Worm (Caenorhabditis elegans) whole organism, midembryonic: ENCODE data around the gene frm-7.

Experiments
- T22C8.4 ChIP-seq: fragments of 200-800 bp; sonication (Bioruptor generic); IDR thresholded peaks from 2 replicates; pipeline ENCODE4 v1.3.6; 2022; ENCODE audit warnings: missing genetic modification characterization, missing compliant biosample characterization
- cog-1 ChIP-seq: sonication (generic microtip); optimal IDR thresholded peaks from 2 replicates; lab custom pipeline; 2016; ENCODE audit warnings: missing genetic modification characterization, missing compliant biosample characterization
- flt-1 ChIP-seq: fragments of 200-800 bp; sonication (Bioruptor generic); IDR thresholded peaks from 2 replicates; pipeline ENCODE4 v1.3.6; 2022; ENCODE audit warnings: missing genetic modification characterization, missing compliant biosample characterization
- klf-2 ChIP-seq: fragments of 200-800 bp; sonication (Bioruptor generic); conservative IDR thresholded peaks from 2 replicates; pipeline ENCODE4 v1.3.6; 2022; ENCODE audit warnings: missing genetic modification reagents, missing genetic modification characterization, missing compliant biosample characterization
- med-1 ChIP-seq: sonication (generic microtip); optimal IDR thresholded peaks from 2 replicates; lab custom pipeline; 2017; ENCODE audit warnings: missing genetic modification characterization, mild to moderate bottlenecking, missing compliant biosample characterization, antibody characterized with exemption, missing genetic modification reagents; ENCODE audit not compliant: insufficient read depth
- ref-1 ChIP-seq: fragments of 200-800 bp; sonication (Bioruptor generic); conservative IDR thresholded peaks from 2 replicates; pipeline ENCODE4 v1.3.6; 2022; ENCODE audit warnings: missing genetic modification reagents, missing genetic modification characterization, missing compliant biosample characterization
- tab-1 ChIP-seq: fragments of 200-800 bp; sonication (Bioruptor generic); IDR thresholded peaks from 2 replicates; pipeline ENCODE4 v1.3.6; 2022; ENCODE audit warnings: missing genetic modification characterization, missing compliant biosample characterization
- ztf-23 ChIP-seq: fragments of 200-800 bp; sonication (Bioruptor generic); IDR thresholded peaks from 2 replicates; pipeline ENCODE4 v1.3.6; 2022; ENCODE audit warnings: missing genetic modification reagents, missing genetic modification characterization, missing compliant biosample characterization
- ztf-29 ChIP-seq: fragments of 200-800 bp; sonication (Bioruptor generic); IDR thresholded peaks from 2 replicates; pipeline ENCODE4 v1.3.6; 2022; ENCODE audit warnings: missing genetic modification reagents, missing genetic modification characterization, missing compliant biosample characterization

The frm-7 gene

DNA sequence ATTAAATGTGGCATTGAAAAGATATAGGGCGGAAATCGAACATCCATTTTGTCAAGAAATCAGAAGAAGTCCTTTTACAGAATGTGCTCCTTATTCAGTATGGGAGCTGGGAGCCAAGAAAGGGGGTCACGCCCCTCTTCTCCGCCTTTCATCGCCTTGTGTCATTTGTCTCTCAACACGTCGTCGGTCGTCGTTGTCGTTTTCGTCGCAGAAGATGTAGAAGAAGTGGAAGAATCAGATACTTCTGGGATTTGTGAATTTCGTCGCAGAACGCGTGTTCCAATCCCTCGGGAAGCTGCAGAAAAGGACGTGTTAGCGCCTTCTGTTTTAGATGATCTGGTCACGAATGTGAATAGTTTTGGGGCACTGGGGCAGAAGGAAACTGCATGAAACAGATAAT lies 25.3 kb upstream of the frm-7 start, which contains the start of gene bnc-1:
TSS of gene bnc-1 (minus strand) at position 101 of the 400 bp plus-strand sequence.
- TF ChIP-seq ref-1 (no peak), tab-1 (GFP tag; lab: Robert Waterston, UW) (no peak), ztf-23 (GFP tag; lab: Robert Waterston, UW) (no peak), klf-2 (no peak), flt-1 (no peak)

DNA sequence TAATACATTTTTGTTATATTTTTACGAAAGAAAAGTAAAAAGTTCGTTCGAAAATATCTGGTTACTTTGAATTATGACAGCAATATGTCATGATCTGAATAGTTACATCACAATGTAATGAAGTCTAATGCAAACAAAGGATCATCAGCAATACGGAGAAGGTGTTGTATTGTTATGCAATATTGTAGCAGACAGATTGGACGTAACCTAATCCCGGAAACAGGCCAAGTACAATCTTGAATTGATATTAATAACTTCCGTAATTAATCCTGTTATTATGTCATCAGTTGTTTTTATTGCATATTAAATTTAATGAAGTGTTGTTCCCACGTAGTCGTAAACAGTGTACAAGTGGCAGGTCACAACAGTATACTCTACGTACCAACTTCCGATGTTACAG lies 20.8 kb upstream of the frm-7 start:
- TF ChIP-seq tab-1 (GFP tag; lab: Robert Waterston, UW) (no peak), flt-1 (no peak), ref-1 (no peak), T22C8.4 (GFP tag; lab: Robert Waterston, UW) (no peak), cog-1 (tag; lab: Kevin White, UChicago) (no peak), klf-2 (no peak)

DNA sequence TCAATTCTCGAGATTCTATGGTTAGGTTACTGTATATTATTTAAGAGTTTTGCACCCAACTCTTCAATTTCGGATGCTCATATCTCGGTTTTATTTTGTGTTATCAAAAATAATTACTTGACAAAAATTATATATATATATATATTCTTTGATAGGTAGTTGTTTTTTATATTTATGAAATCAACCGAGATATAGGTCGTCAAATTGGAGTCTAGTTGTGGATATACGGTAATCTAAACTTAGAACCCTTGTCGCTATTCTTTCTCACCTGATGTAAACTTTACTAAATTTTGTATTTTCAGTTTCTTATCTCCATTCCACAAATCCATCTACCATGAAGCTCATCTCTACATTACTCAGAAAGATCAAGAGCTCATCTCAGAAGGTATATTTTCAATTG lies 19.1 kb upstream of the frm-7 start, which contains the start of gene F55C5.10:
TSS of gene F55C5.10 (plus strand) at position 301 of the 400 bp plus-strand sequence.
- TF ChIP-seq klf-2 (no peak), ref-1 (no peak), flt-1 (no peak), ztf-29 (GFP tag; lab: Robert Waterston, UW) (no peak), cog-1 (tag; lab: Kevin White, UChicago) (no peak), ztf-23 (GFP tag; lab: Robert Waterston, UW) (no peak), med-1 (GFP tag; lab: Kevin White, UChicago) (no peak), T22C8.4 (GFP tag; lab: Robert Waterston, UW) (no peak), tab-1 (GFP tag; lab: Robert Waterston, UW) (no peak)

DNA sequence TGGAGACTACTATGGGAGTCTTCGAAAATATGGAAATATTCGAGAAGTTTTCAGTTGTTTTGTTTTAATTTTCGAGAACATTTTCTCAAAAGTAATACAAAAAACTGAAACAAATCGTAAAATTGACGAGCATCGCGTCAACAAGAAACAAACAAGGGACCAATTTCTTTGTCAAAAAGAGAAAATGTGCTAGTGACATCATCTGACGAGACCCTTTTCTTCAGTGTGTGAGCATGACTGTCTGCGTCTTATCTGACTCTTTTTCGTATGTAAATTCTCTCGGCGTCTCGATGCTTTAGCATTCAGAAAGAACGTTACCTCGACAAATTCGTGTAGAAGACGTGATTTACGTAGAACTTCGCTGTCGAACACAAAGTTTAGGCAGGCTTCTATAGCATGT lies 14.6 kb upstream of the frm-7 start:
- TF ChIP-seq med-1 (GFP tag; lab: Kevin White, UChicago) (no peak), tab-1 (GFP tag; lab: Robert Waterston, UW) (no peak), ztf-29 (GFP tag; lab: Robert Waterston, UW) (no peak), ztf-23 (GFP tag; lab: Robert Waterston, UW) (no peak), T22C8.4 (GFP tag; lab: Robert Waterston, UW) (no peak), klf-2 (no peak), ref-1 (no peak), flt-1 (no peak), cog-1 (tag; lab: Kevin White, UChicago) (no peak)

DNA sequence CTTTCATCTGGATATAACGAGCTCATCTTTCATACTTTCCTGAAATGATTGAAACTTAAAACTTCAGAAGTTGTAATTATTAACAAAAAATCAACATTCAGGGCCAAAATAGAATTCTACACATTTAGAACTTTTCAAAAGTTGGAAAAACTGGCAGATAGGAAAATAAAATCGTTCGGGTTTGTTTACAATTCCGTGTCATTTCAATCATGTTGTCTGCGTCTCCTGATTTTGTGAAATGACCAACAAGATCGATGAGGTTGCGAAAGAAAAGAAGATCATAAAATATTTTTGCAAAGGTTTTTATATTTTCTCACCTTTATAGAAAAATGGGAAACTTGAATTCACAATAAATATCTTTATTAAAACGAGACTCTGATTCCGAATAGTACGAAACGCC lies 13.7 kb upstream of the frm-7 start, which contains the start of gene rskd-1:
TSS of gene rskd-1 (minus strand) at position 39 of the 400 bp plus-strand sequence.
- TF ChIP-seq tab-1 (GFP tag; lab: Robert Waterston, UW): no peak
- TF ChIP-seq ztf-29 (GFP tag; lab: Robert Waterston, UW): no peak
- TF ChIP-seq T22C8.4 (GFP tag; lab: Robert Waterston, UW): no peak
- no peak for TF ChIP-seq ztf-23 (GFP tag; lab: Robert Waterston, UW)
- no peak for TF ChIP-seq ref-1
- no peak for TF ChIP-seq cog-1 (tag; lab: Kevin White, UChicago)
- TF ChIP-seq flt-1: no peak
- no peak for TF ChIP-seq klf-2
- TF ChIP-seq med-1 (GFP tag; lab: Kevin White, UChicago): no peak

DNA sequence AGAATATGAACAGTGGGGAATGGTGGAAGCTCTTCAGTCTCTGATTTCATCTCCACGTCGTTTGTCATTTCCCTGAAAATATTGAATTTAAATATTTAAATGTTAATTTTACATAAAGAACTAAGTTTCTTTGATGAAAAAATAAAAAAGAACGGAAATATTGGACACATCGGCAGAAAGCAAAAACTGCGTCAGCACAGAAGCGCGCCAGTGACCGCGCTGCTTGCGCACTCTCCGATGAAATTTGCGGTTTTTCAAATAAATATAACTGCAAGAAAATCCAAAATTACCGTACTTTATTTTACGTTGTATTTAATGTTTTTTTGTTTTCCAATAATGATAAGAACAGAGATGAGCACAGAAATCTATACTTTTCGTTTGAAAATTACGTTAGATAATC lies 10.7 kb upstream of the frm-7 start, which contains the start of the genes srpa-68 and srh-16:
TSS of gene srpa-68 (minus strand) at position 72 of the 400 bp plus-strand sequence.
TSS of gene srh-16 (plus strand) at position 275 of the 400 bp plus-strand sequence.
- TF ChIP-seq ztf-23 (GFP tag; lab: Robert Waterston, UW): peak; percentile 83
- peak; percentile 49 for TF ChIP-seq med-1 (GFP tag; lab: Kevin White, UChicago)
- peak; percentile 79 for TF ChIP-seq cog-1 (tag; lab: Kevin White, UChicago)
- TF ChIP-seq ztf-29 (GFP tag; lab: Robert Waterston, UW): 0 out of 2 replicates have a peak, but pooled peaks have one; percentile 19
- TF ChIP-seq T22C8.4 (GFP tag; lab: Robert Waterston, UW): no peak
- peak; percentile 67; the same call in 1 of the 2 replicates for TF ChIP-seq tab-1 (GFP tag; lab: Robert Waterston, UW)
- TF ChIP-seq ref-1: no peak
- TF ChIP-seq klf-2: 0 out of 2 replicates have a peak, but pooled peaks have one; percentile 48
- TF ChIP-seq flt-1: peak; percentile 87

DNA sequence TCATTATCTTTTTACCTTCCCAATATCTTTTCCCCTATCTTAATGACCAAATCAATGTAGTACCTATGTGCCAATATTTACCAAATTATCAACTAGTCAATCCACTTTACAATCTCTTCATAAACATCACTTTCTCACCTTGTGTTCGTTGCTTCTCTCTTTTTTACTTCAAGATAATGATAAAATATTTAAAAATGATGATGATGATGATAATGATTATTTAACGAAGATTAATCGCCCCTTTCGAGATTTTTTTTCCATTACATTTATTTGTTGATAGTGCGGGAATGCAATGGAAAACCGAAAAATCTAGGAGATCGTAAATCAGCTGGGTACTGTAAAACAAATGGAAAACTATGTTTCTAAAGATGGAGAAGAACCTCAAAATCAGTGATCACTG lies 8.2 kb upstream of the frm-7 start:
- TF ChIP-seq cog-1 (tag; lab: Kevin White, UChicago): no peak

DNA sequence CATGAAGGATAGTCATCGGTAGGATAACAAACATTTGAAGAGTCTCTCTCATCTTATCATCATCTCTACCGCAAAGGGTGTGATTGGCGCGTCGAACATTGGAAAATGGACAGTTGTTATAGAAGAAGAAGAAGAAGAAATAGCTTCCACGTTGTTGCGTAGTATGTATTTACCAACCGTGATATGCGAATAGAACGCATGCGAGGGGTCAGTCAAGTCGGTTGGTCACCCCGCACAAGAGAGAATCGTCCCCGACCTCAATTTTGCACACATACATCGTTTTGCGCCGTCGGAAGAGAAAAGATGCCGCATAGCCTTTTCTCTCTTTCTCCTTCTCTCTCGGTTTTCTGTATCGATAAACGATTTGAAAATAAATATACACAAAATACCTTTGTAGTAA lies 7.3 kb upstream of the frm-7 start:
- TF ChIP-seq T22C8.4 (GFP tag; lab: Robert Waterston, UW): no peak
- TF ChIP-seq ztf-23 (GFP tag; lab: Robert Waterston, UW): no peak
- no peak for TF ChIP-seq cog-1 (tag; lab: Kevin White, UChicago)
- TF ChIP-seq ref-1: no peak
- TF ChIP-seq tab-1 (GFP tag; lab: Robert Waterston, UW): no peak
- no peak for TF ChIP-seq klf-2
- TF ChIP-seq flt-1: no peak
- no peak for TF ChIP-seq ztf-29 (GFP tag; lab: Robert Waterston, UW)
- TF ChIP-seq med-1 (GFP tag; lab: Kevin White, UChicago): no peak

DNA sequence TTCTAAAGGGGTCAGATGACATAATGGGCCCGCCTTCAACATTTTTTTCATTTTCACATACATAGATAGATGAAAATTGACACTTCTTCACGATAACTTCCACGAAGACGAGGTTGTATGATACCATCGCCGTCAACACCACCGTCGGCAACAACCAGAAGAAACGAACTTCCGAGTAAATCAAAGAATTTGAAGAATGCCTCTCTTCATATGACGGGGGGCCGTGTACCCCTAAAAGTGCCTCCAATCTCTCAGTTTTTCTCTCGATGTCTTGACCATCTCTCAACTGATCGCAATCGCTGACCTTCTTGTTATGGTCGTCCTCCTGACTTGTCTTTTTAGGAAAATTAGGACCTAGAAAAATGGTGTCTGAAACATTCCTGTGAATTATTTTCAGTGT lies 6.8 kb upstream of the frm-7 start:
- TF ChIP-seq med-1 (GFP tag; lab: Kevin White, UChicago) (no peak), ztf-29 (GFP tag; lab: Robert Waterston, UW) (no peak), klf-2 (no peak), cog-1 (tag; lab: Kevin White, UChicago) (no peak), ref-1 (no peak), ztf-23 (GFP tag; lab: Robert Waterston, UW) (no peak)

DNA sequence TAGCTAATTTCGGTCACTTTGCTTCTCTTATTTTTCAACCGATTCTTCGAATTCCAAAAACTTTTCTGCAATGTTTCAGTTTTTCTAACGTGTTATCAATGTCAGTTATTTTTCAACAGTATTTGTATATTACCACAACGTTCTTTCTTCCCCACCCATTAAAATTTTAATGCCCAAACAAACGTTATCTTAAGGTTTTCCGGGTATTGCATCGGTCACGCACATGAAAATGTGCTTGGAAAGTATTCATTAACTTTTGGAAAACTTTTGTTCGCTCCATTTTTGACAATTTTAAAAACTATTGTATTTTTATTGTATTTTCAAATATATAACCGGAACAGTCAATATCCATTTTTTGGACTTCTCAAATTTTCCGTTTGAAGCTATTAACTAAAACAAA lies 6.2 kb upstream of the frm-7 start:
- TF ChIP-seq T22C8.4 (GFP tag; lab: Robert Waterston, UW): no peak
- no peak for TF ChIP-seq ztf-29 (GFP tag; lab: Robert Waterston, UW)
- TF ChIP-seq tab-1 (GFP tag; lab: Robert Waterston, UW): no peak
- no peak for TF ChIP-seq klf-2
- TF ChIP-seq flt-1: no peak
- TF ChIP-seq med-1 (GFP tag; lab: Kevin White, UChicago): no peak
- no peak for TF ChIP-seq ztf-23 (GFP tag; lab: Robert Waterston, UW)
- no peak for TF ChIP-seq cog-1 (tag; lab: Kevin White, UChicago)
- TF ChIP-seq ref-1: no peak
